Worm (Caenorhabditis elegans) whole organism, L2 larva: ENCODE results near the gene gly-7.
"Not testable (repeated sequence)": the region's sequence is repeated elsewhere in the genome, so short reads cannot be mapped to it uniquely, and the experiment has no call there.

Experiments
- C34F6.9 ChIP-seq: fragments of 150-350 bp; optimal IDR thresholded peaks from 2 replicates; lab custom pipeline; 2014; ENCODE audit warnings: missing biosample characterization, missing genetic modification characterization
- F13H6.1 ChIP-seq: sonication (generic microtip); optimal IDR thresholded peaks from 2 replicates; lab custom pipeline; 2016; ENCODE audit warnings: missing genetic modification characterization, missing compliant biosample characterization
- alr-1 ChIP-seq: fragments of 150-350 bp; optimal IDR thresholded peaks from 2 replicates; lab custom pipeline; 2014; ENCODE audit warnings: missing biosample characterization, missing genetic modification characterization
- aly-2 ChIP-seq: fragments of 150-350 bp; optimal IDR thresholded peaks from 2 replicates; lab custom pipeline; 2014; ENCODE audit warnings: missing biosample characterization, missing genetic modification characterization
- ama-1 ChIP-seq: fragments of 150-350 bp; optimal IDR thresholded peaks from 2 replicates; lab custom pipeline; 2018; ENCODE audit warnings: inconsistent platforms
- ceh-16 ChIP-seq: fragments of 150-350 bp; optimal IDR thresholded peaks from 2 replicates; lab custom pipeline; 2014; ENCODE audit warnings: missing biosample characterization, missing genetic modification characterization
- crh-2 ChIP-seq: sonication (generic microtip); optimal IDR thresholded peaks from 2 replicates; lab custom pipeline; 2017; ENCODE audit warnings: missing biosample characterization, missing genetic modification characterization
- egl-27 ChIP-seq: sonication (generic microtip); optimal IDR thresholded peaks from 3 replicates; lab custom pipeline; 2017; ENCODE audit warnings: missing biosample characterization, missing genetic modification reagents, missing genetic modification characterization
- elt-1 ChIP-seq: fragments of 150-350 bp; optimal IDR thresholded peaks from 2 replicates; lab custom pipeline; 2014; ENCODE audit warnings: missing biosample characterization, missing genetic modification characterization
- fos-1 ChIP-seq: fragments of 150-350 bp; optimal IDR thresholded peaks from 2 replicates; lab custom pipeline; 2014; ENCODE audit warnings: missing biosample characterization, missing genetic modification characterization
- gmeb-1 ChIP-seq: fragments of 150-350 bp; optimal IDR thresholded peaks from 2 replicates; lab custom pipeline; 2014; ENCODE audit warnings: missing biosample characterization, missing genetic modification characterization
- lin-11 ChIP-seq: fragments of 150-350 bp; sonication (generic microtip); optimal IDR thresholded peaks from 2 replicates; lab custom pipeline; 2014; ENCODE audit warnings: missing biosample characterization, missing genetic modification characterization, inconsistent platforms, mixed read lengths
- lin-13 ChIP-seq: fragments of 150-350 bp; optimal IDR thresholded peaks from 2 replicates; lab custom pipeline; 2014; ENCODE audit warnings: missing biosample characterization, missing genetic modification reagents, missing genetic modification characterization
- lin-39 ChIP-seq: fragments of 150-350 bp; optimal IDR thresholded peaks from 2 replicates; lab custom pipeline; 2014; ENCODE audit warnings: missing biosample characterization, missing genetic modification reagents, missing genetic modification characterization
- lsy-2 ChIP-seq, 2 experiments: fragments of 150-350 bp in 1 of 2; sonication (generic microtip) in 1 of 2; optimal IDR thresholded peaks; 2 replicates each; lab custom pipeline; 2014 to 2017; ENCODE audit warnings: missing biosample characterization in 2 of 2, missing genetic modification characterization in 2 of 2
- mab-5 ChIP-seq: fragments of 150-350 bp; optimal IDR thresholded peaks from 2 replicates; lab custom pipeline; 2014; ENCODE audit warnings: missing biosample characterization, missing genetic modification characterization
- mbf-1 ChIP-seq: sonication (generic microtip); optimal IDR thresholded peaks from 2 replicates; lab custom pipeline; 2017; ENCODE audit warnings: missing biosample characterization, missing genetic modification characterization
- mdl-1 ChIP-seq, 2 experiments: fragments of 150-350 bp in 1 of 2; sonication (generic microtip) in 1 of 2; optimal IDR thresholded peaks; 2 replicates each; lab custom pipeline; 2017; ENCODE audit warnings: missing biosample characterization in 2 of 2, missing genetic modification characterization in 2 of 2
- nhr-11 ChIP-seq: fragments of 150-350 bp; optimal IDR thresholded peaks from 2 replicates; lab custom pipeline; 2014; ENCODE audit warnings: missing biosample characterization, missing genetic modification characterization
- nhr-12 ChIP-seq: fragments of 150-350 bp; optimal IDR thresholded peaks from 2 replicates; lab custom pipeline; 2014; ENCODE audit warnings: missing biosample characterization, missing genetic modification characterization
- nhr-23 ChIP-seq: fragments of 150-350 bp; optimal IDR thresholded peaks from 2 replicates; lab custom pipeline; 2014; ENCODE audit warnings: missing biosample characterization, missing genetic modification reagents, missing genetic modification characterization
- nhr-6 ChIP-seq: fragments of 150-350 bp; optimal IDR thresholded peaks from 2 replicates; lab custom pipeline; 2014; ENCODE audit warnings: missing biosample characterization, missing genetic modification characterization
- peb-1 ChIP-seq: fragments of 150-350 bp; optimal IDR thresholded peaks from 2 replicates; lab custom pipeline; 2014; ENCODE audit warnings: missing biosample characterization, missing genetic modification characterization
- sem-4 ChIP-seq: fragments of 150-350 bp; optimal IDR thresholded peaks from 2 replicates; lab custom pipeline; 2014; ENCODE audit warnings: missing biosample characterization, missing genetic modification reagents, missing genetic modification characterization
- sma-9 ChIP-seq, 2 experiments: fragments of 150-350 bp in 1 of 2; sonication (generic microtip) in 1 of 2; optimal IDR thresholded peaks; 2 replicates each; lab custom pipeline; 2014 to 2016; ENCODE audit warnings: missing genetic modification characterization in 2 of 2, mild to moderate bottlenecking in 1 of 2, missing biosample characterization in 1 of 2, missing compliant biosample characterization in 1 of 2, missing genetic modification reagents in 1 of 2, moderate library complexity in 1 of 2
- snpc-4 ChIP-seq: fragments of 150-350 bp; optimal IDR thresholded peaks from 2 replicates; lab custom pipeline; 2014; ENCODE audit warnings: missing biosample characterization, missing genetic modification characterization
- unc-55 ChIP-seq: fragments of 150-350 bp; sonication (generic microtip); optimal IDR thresholded peaks from 3 replicates; lab custom pipeline; 2014; ENCODE audit warnings: missing biosample characterization, missing genetic modification reagents, missing genetic modification characterization
- unc-62 ChIP-seq: fragments of 150-350 bp; optimal IDR thresholded peaks from 2 replicates; lab custom pipeline; 2014; ENCODE audit warnings: missing biosample characterization, missing genetic modification reagents, missing genetic modification characterization
- ztf-11 ChIP-seq: sonication (generic microtip); optimal IDR thresholded peaks from 2 replicates; lab custom pipeline; 2017; ENCODE audit warnings: missing biosample characterization, missing genetic modification characterization
- ztf-4 ChIP-seq: fragments of 150-350 bp; optimal IDR thresholded peaks from 2 replicates; lab custom pipeline; 2014; ENCODE audit warnings: missing biosample characterization, missing genetic modification characterization

Gene gly-7

DNA sequence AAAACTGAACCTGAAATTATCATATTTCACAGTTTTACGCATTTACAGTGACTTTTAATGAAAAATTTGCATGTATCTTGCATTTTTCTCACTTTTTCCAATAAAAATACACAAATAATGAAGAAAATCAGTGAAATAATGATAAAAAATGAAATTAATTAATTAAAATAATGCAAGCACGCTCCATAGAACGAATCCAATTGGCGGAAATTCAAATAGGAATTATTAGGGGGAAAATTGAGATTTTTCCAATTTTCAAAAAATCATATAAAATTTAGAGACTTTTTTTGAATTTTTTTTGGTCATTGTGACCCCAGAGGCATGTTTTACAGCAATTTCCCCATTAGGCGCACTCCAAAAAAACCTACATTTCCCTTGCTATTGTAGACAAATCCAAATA is 374 bp downstream of the gly-7 start:
- no peak for TF ChIP-seq sem-4 (tag; lab: Kevin White, UChicago)
- TF ChIP-seq lin-13 (GFP tag; lab: Kevin White, UChicago), result no peak
- TF ChIP-seq peb-1 (tag; lab: Kevin White, UChicago), result no peak
- TF ChIP-seq snpc-4 (tag; lab: Kevin White, UChicago), result no peak
- TF ChIP-seq crh-2 (tag; lab: Kevin White, UChicago), result no peak
- TF ChIP-seq egl-27 (tag; lab: Kevin White, UChicago), result no peak
- TF ChIP-seq F13H6.1 (tag; lab: Kevin White, UChicago), result no peak
- TF ChIP-seq ceh-16 (tag; lab: Kevin White, UChicago), result no peak
- no peak for TF ChIP-seq nhr-11 (tag; lab: Kevin White, UChicago)
- no peak for TF ChIP-seq lin-39 (tag; lab: Kevin White, UChicago)
- TF ChIP-seq lin-11, result no peak
- TF ChIP-seq gmeb-1 (tag; lab: Kevin White, UChicago), result no peak
- TF ChIP-seq, all 48 proteins: peak for 0

DNA sequence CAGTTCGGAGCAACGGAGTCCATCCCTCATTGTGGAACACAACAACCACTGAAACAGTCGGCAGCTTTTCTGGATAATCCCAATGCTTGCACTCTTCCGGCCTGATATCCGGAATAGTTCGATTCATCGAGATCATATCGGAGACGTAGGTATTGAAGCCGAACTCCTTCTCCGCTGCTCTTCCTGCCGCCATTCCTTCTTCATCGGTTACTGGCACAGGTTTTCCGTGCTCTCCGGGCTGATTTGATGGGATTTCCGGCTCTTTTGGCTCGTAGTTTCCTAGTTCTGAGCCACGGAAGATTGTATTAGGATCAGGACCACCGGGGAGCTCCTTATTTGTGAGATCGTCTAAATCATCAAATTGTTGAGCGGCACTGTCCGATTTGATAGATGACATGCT is 1.1 kb downstream of the gly-7 start:
- TF ChIP-seq ama-1 (lab: Kevin White, UChicago), result no peak
- TF ChIP-seq ztf-11 (tag; lab: Kevin White, UChicago), result no peak
- no peak for TF ChIP-seq unc-55
- no peak for TF ChIP-seq alr-1 (tag; lab: Kevin White, UChicago)
- TF ChIP-seq nhr-12 (tag; lab: Kevin White, UChicago), result no peak
- no peak for TF ChIP-seq ztf-4 (tag; lab: Kevin White, UChicago)
- no peak for TF ChIP-seq lsy-2 (tag; optimal IDR thresholded peaks at IDR 0.05; lab: Kevin White, UChicago)
- TF ChIP-seq C34F6.9, result no peak
- no peak for TF ChIP-seq nhr-6
- TF ChIP-seq mdl-1 (tag; optimal IDR thresholded peaks at IDR 0.05; lab: Kevin White, UChicago), result no peak
- no peak for TF ChIP-seq aly-2 (tag; lab: Kevin White, UChicago)
- no peak for TF ChIP-seq sma-9 (GFP tag; optimal IDR thresholded peaks at IDR 0.05; lab: Kevin White, UChicago)
- TF ChIP-seq sma-9 (tag; optimal IDR thresholded peaks at IDR 0.05; lab: Kevin White, UChicago), result no peak
- no peak for TF ChIP-seq crh-2 (tag; lab: Kevin White, UChicago)

DNA sequence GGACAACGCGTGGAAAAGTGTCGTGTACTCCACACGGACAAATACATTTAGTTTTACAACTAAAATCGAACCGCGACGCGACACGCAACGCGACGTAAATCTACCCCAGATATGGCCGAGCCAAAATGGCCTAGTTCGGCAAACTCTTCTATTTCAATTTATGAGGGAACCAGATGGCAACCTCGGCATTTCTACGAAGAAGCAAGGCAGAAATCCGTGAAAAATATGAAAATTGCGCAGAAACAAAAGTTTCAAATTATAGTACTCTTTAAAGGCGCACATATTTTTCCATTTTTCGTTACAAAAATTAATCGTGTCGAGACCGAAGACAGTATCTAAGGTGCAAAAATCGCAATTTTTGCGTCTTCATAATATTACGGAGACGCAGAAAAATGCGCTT is 6.3 kb downstream of the gly-7 start, which contains the start of gene Y46H3A.5:
Y46H3A.5 (minus strand) TSS at position 101 of the 400 bp plus-strand sequence.
- not testable (repeated sequence) for TF ChIP-seq lin-39 (tag; lab: Kevin White, UChicago); mab-5; ceh-16 (tag; lab: Kevin White, UChicago)

DNA sequence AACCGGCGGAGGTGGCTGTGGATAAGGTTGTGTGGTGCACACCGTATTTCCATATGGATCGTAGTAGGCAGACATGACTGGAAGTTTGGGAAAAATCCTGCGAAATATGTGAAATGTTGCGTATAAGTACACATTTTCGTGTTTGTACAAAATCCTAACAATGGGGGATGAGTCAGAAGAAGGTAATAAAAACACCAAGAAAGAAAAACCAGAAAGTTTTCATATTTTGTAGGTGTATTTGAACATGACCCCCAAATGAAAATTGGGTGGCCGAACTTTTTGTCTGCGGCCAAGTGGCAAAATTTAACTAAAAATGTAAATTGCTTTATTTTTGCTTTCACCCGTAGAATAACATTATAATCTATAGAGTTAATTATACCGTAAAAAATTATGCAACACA is 10.1 kb downstream of the gly-7 start, which contains the start of gene Y46H3A.4:
Y46H3A.4 (minus strand) TSS at position 101 of the 400 bp plus-strand sequence.
- no peak for TF ChIP-seq unc-55
- TF ChIP-seq unc-62, result no peak
- no peak for TF ChIP-seq mbf-1

DNA sequence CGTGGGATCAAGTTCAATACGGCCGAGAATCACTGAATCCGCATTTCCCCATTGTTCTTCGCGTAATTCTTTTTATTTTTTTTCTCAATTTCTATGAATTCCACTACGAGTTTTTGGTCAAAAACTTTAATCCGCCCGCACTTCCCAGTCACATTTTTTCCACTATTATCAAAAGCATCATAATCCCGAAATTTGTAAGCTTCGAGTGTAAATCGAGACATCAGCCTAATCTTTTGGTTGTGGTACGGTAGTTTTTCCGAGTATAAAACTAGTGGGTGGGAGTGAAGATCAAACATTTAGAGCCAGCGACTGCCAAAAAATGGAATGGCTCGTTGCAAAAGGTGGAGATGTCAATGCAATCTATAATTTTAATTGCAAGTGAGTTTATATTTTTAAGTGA is 14.0 kb downstream of the gly-7 start, which contains the start of gene srt-42:
srt-42 (plus strand) TSS at position 301 of the 400 bp plus-strand sequence.
- no peak for TF ChIP-seq nhr-23 (tag; lab: Kevin White, UChicago)
- TF ChIP-seq fos-1, result no peak
- no peak for TF ChIP-seq lin-39 (tag; lab: Kevin White, UChicago)
- no peak for TF ChIP-seq nhr-12 (tag; lab: Kevin White, UChicago)
- TF ChIP-seq mbf-1, result no peak
- no peak for TF ChIP-seq gmeb-1 (tag; lab: Kevin White, UChicago)

DNA sequence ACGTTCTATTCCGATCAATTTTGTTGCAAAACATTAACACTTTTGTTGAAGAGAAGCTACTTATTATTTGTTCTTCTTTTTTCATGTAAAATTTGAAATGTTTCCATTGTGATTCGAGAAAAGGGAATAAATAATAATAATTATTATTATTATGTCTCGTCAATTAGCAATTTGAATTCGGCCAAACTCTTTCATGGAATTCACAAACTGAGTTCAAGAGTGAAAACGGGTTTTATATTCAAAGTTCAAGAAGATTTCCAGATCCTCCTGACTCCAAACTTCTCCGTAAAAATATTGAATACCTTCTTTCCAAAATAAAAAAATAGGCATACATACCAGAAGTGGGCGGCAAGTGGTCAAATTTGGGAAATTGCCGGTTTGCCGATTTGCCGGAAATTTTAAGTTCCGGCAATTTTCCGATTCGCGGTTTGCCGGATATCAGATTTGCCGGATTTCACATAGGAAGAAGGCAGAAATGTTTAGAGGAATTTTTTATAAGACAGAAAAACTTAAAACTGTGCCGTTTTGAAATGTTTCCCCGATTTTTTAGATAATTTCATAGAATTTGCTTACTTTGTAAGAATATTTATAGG is 15.3 kb downstream of the gly-7 start:
- peak; percentile 70 for TF ChIP-seq C34F6.9
- TF ChIP-seq crh-2 (tag; lab: Kevin White, UChicago), result peak; percentile 26
- TF ChIP-seq ztf-4 (tag; lab: Kevin White, UChicago), result peak; percentile 21
- TF ChIP-seq ama-1 (lab: Kevin White, UChicago), result peak; percentile 82
- no peak for TF ChIP-seq elt-1
